Fruit fly (Drosophila melanogaster) whole organism, adult: ENCODE data around the gene Polr2J.

Source experiments
- Mnt ChIP-seq: fragments of 200-800 bp; sonication (Bioruptor generic); optimal IDR thresholded peaks from 2 replicates; lab custom pipeline; 2016; ENCODE audit warnings: missing biosample characterization, mild to moderate bottlenecking, missing genetic modification characterization
- kay ChIP-seq: fragments of 200-800 bp; sonication (Bioruptor generic); peaks from one replicate; lab custom pipeline; 2016; ENCODE audit warnings: missing biosample characterization, missing genetic modification characterization, borderline replicate concordance

DNA sequence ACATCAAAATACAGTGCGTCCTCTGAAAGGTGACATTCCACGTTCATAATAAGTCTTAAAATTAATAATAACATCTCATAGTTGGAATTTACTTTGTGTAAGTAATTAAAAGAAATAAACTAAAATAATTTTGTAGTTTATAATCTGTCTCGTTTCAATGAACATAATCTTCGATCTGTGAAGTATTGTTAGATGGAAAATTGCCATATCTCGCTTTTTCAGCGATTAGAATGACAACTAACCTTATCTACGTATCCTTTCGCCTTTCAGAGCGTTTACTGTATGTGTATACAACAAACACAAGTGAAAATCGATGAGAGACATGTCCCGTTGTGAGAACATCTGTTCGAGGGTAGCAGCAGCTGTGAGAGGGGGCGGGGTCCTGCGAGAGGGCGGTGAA, 27.9 kb downstream of the Polr2J start:
- no peak for TF ChIP-seq Mnt (GFP tag; lab: Kevin White, UChicago)
- TF ChIP-seq kay = no peak
